Worm (Caenorhabditis elegans): Measurements from ENCODE around the gene lron-14.
"Not testable (repeated sequence)": the region's sequence is repeated elsewhere in the genome, so short reads cannot be mapped to it uniquely, and the experiment has no call there.

DNA sequence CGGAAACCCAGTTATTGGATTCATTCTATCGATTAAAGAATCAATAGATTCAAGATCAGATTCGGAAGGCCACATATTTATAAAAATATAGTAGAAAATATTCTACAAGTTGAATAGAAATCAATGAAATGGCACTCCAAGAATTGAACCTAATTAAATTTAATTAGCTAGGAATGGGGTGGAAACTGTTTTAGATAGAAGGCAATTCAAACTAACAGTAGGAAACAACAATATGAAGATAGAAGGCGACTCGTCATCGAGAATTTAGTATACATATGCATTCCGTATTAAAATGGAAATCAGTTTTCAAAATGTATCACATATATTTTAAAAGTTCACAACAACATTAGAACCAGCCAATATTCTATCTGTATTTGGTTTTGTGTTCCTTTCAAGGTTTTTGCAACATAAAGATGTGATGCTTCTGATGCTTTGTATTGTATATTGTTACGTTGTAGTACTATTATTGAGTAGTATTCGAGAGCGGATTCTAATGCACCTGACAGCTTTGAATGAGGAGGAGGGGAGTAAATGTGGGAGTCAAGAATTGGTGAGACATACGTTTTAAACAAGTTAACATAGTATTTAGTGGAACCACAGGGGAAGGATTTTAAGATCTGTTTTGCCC is 29.5 kb upstream of the lron-14 start, which contains the start of the genes F27C8.3 and F27C8.2:
- TF ChIP-seq sox-4 (tag; optimal IDR thresholded peaks at IDR 0.05); Y116A8C.19 (tag; optimal IDR thresholded peaks at IDR 0.05; ENCODE audit: borderline replicate concordance): not testable (repeated sequence)
